Worm (Caenorhabditis elegans) whole organism, young adult: ENCODE results near the gene F36H1.12.

ENCODE experiments used
- F10E7.11 ChIP-seq: sonication (generic microtip); optimal IDR thresholded peaks from 2 replicates; lab custom pipeline; 2017; ENCODE audit warnings: mild to moderate bottlenecking, missing genetic modification characterization, moderate library complexity, missing compliant biosample characterization
- F22D6.2 ChIP-seq: sonication (generic microtip); optimal IDR thresholded peaks from 2 replicates; lab custom pipeline; 2016; ENCODE audit warnings: mild to moderate bottlenecking, missing genetic modification characterization, missing compliant biosample characterization
- ama-1 ChIP-seq, 3 experiments: fragments of 150-350 bp in 1 of 3; sonication (generic microtip) in 2 of 3; optimal IDR thresholded peaks; 2 replicates each; lab custom pipeline; 2014 to 2018; ENCODE audit warnings: missing biosample characterization in 2 of 3, missing genetic modification characterization in 2 of 3, missing genetic modification reagents in 2 of 3
- mxl-1 ChIP-seq: sonication (generic microtip); optimal IDR thresholded peaks from 2 replicates; lab custom pipeline; 2016; ENCODE audit warnings: missing genetic modification characterization, missing compliant biosample characterization

ce11 chrIV:11038618-11038664, 15.1 kb downstream of the F36H1.12 start, which contains the start of gene kdin-1:
- TF ChIP-seq F10E7.11 (tag; lab: Kevin White, UChicago) (no peak), F22D6.2 (tag; lab: Kevin White, UChicago) (no peak), ama-1 (optimal IDR thresholded peaks at IDR 0.05; lab: Kevin White, UChicago) (no peak), ama-1 (GFP tag; optimal IDR thresholded peaks at IDR 0.05; lab: Kevin White, UChicago) (no peak), mxl-1 (tag; lab: Kevin White, UChicago) (no peak)
